Fruit fly (Drosophila melanogaster): Measurements from ENCODE around the gene CG8813.

The CG8813 gene

dm6 chr2L:2897024-2897549 is 27.6 kb downstream of the CG8813 start (continued):
- TF ChIP-seq CG8281 (tag; optimal IDR thresholded peaks at IDR 0.05) (peak; percentile 30), sr (GFP tag; IDR thresholded peaks at IDR 0.05) (peak; percentile 53; the same call in 1 of the 3 replicates), caup (GFP tag; optimal IDR thresholded peaks at IDR 0.05; ENCODE audit: severe bottlenecking) (peak; percentile 70), CG10274 (GFP tag; optimal IDR thresholded peaks at IDR 0.05) (peak; percentile 20), croc (GFP tag; conservative IDR thresholded peaks at IDR 0.05) (peak; percentile 76), CG8478 (optimal IDR thresholded peaks at IDR 0.05) (peak; percentile 29), H2.0 (GFP tag; IDR thresholded peaks at IDR 0.05) (peak; percentile 82), CG14014 (GFP tag; IDR thresholded peaks at IDR 0.05) (peak; percentile 64), wor (GFP tag; IDR thresholded peaks at IDR 0.05) (peak; percentile 70), Aef1 (GFP tag; IDR thresholded peaks at IDR 0.05) (peak; percentile 81), gem (tag; optimal IDR thresholded peaks at IDR 0.05) (peak; percentile 90), ab (GFP tag; optimal IDR thresholded peaks at IDR 0.05) (peak; percentile 76), Sry-δ (GFP tag; optimal IDR thresholded peaks at IDR 0.05) (peak; percentile 55), Lpt (GFP tag; optimal IDR thresholded peaks at IDR 0.05) (no peak), CG13123 (GFP tag; optimal IDR thresholded peaks at IDR 0.05) (peak; percentile 74), YL-1 (GFP tag; optimal IDR thresholded peaks at IDR 0.05) (no peak), lilli (GFP tag; optimal IDR thresholded peaks at IDR 0.05) (peak; percentile 96), CG11696 (GFP tag; IDR thresholded peaks at IDR 0.05) (peak; percentile 48), CG18262 (tag; optimal IDR thresholded peaks at IDR 0.05) (peak; percentile 77), CG2120 (GFP tag; optimal IDR thresholded peaks at IDR 0.05) (peak; percentile 78), CG16815 (GFP tag; optimal IDR thresholded peaks at IDR 0.05) (peak; percentile 79), CG10209 (GFP tag; optimal IDR thresholded peaks at IDR 0.05) (peak; percentile 82), knrl (GFP tag; IDR thresholded peaks at IDR 0.05; ENCODE audit: partially characterized antibody) (no peak), CG12659 (GFP tag; optimal IDR thresholded peaks at IDR 0.05) (peak; percentile 61), p53 (GFP tag; optimal IDR thresholded peaks at IDR 0.05) (peak; percentile 49), TFAM (GFP tag; optimal IDR thresholded peaks at IDR 0.05) (peak; percentile 11), zen (tag; optimal IDR thresholded peaks at IDR 0.05) (peak; percentile 70), Mes4 (GFP tag; optimal IDR thresholded peaks at IDR 0.05) (peak; percentile 70), CG3407 (GFP tag; optimal IDR thresholded peaks at IDR 0.05) (peak; percentile 76), Rfx (GFP tag; IDR thresholded peaks at IDR 0.05) (peak; percentile 59; the same call in 1 of the 2 replicates), tll (GFP tag; optimal IDR thresholded peaks at IDR 0.05) (no peak), Oaz (GFP tag; IDR thresholded peaks at IDR 0.05) (peak; percentile 57; the same call in 1 of the 2 replicates), CG9727 (GFP tag; optimal IDR thresholded peaks at IDR 0.05) (peak; percentile 81), Dbx (GFP tag; IDR thresholded peaks at IDR 0.05) (peak; percentile 73), aop (GFP tag; IDR thresholded peaks at IDR 0.05) (0 out of 2 replicates have a peak, but pooled peaks have one; percentile 30), jumu (GFP tag; optimal IDR thresholded peaks at IDR 0.05) (peak; percentile 83), slbo (GFP tag; IDR thresholded peaks at IDR 0.05) (peak; percentile 82), ato (GFP tag; IDR thresholded peaks at IDR 0.05; ENCODE audit: partially characterized antibody) (no peak), Dfd (GFP tag; optimal IDR thresholded peaks at IDR 0.05) (no peak), bbx (GFP tag; IDR thresholded peaks at IDR 0.05; ENCODE audit: partially characterized antibody) (no peak), GATAe (GFP tag; conservative IDR thresholded peaks at IDR 0.05) (peak; percentile 34; the same call in 1 of the 2 replicates), CG17612 (GFP tag; IDR thresholded peaks at IDR 0.05) (no peak; the same call in 1 of the 2 replicates), CG13775 (GFP tag; optimal IDR thresholded peaks at IDR 0.05) (peak; percentile 72), CG13894 (tag; optimal IDR thresholded peaks at IDR 0.05) (no peak), bowl (GFP tag; IDR thresholded peaks at IDR 0.05) (no peak; the same call in 1 of the 2 replicates), gce (GFP tag; IDR thresholded peaks at IDR 0.05) (peak; percentile 78; the same call in 2 of the 3 replicates), CG3995 (GFP tag; optimal IDR thresholded peaks at IDR 0.05) (no peak), CG11560 (tag; IDR thresholded peaks at IDR 0.05) (peak; percentile 68), sc (optimal IDR thresholded peaks at IDR 0.05) (no peak), sc (GFP tag; optimal IDR thresholded peaks at IDR 0.05) (peak; percentile 77), CG5180 (GFP tag; optimal IDR thresholded peaks at IDR 0.05) (peak; percentile 93)
